1 fruit fly cellular context compared by ENCODE assay signal in genomic region chr3R:9747272-9747874, dm6.
TF ChIP-seq lines count a peak whose summit lies in the region.

CG12948 (minus strand) TSS chr3R:9747744.

TF ChIP-seq in whole organism, embryonic, 481 proteins besides CTCF, POLR2A, EP300 and RAD21 (continued from another document and continues in another):
- TF ChIP-seq CG10543 (GFP tag; optimal IDR thresholded peaks at IDR 0.05; lab: Kevin White, UChicago) (peak; percentile 62), B-H2 (GFP tag; optimal IDR thresholded peaks at IDR 0.05; lab: Kevin White, UChicago) (peak; percentile 66), caup (GFP tag; optimal IDR thresholded peaks at IDR 0.05; lab: Kevin White, UChicago; ENCODE audit: severe bottlenecking) (no peak), CG12769 (tag; optimal IDR thresholded peaks at IDR 0.05; lab: Kevin White, UChicago) (peak; percentile 56), hbn (GFP tag; IDR thresholded peaks at IDR 0.05; lab: Robert Waterston, UW; ENCODE audit: partially characterized antibody) (peak; percentile 95), salm (tag; optimal IDR thresholded peaks at IDR 0.05; lab: Kevin White, UChicago) (no peak), en (GFP tag; optimal IDR thresholded peaks at IDR 0.05; lab: Kevin White, UChicago) (no peak), klu (GFP tag; IDR thresholded peaks at IDR 0.05; lab: Robert Waterston, UW) (peak; percentile 56; the same call in 1 of the 2 replicates), fd64A (GFP tag; optimal IDR thresholded peaks at IDR 0.05; lab: Kevin White, UChicago) (peak; percentile 4), Doc3 (GFP tag; IDR thresholded peaks at IDR 0.05; lab: Robert Waterston, UW; ENCODE audit: partially characterized antibody) (peak; percentile 98), CG30403 (GFP tag; optimal IDR thresholded peaks at IDR 0.05; lab: Kevin White, UChicago) (peak; percentile 72), HLH3B (GFP tag; IDR thresholded peaks at IDR 0.05; lab: Robert Waterston, UW) (0 out of 2 replicates have a peak, but pooled peaks have one; percentile 16), tx (GFP tag; optimal IDR thresholded peaks at IDR 0.05; lab: Kevin White, UChicago) (peak; percentile 41), jumu (GFP tag; optimal IDR thresholded peaks at IDR 0.05; lab: Kevin White, UChicago) (peak; percentile 10), chm (GFP tag; IDR thresholded peaks at IDR 0.05; lab: Robert Waterston, UW) (no peak), ind (GFP tag; optimal IDR thresholded peaks at IDR 0.05; lab: Kevin White, UChicago) (peak; percentile 45), amos (GFP tag; IDR thresholded peaks at IDR 0.05; lab: Robert Waterston, UW; ENCODE audit: partially characterized antibody) (peak; percentile 77), Six4 (GFP tag; optimal IDR thresholded peaks at IDR 0.05; lab: Kevin White, UChicago) (no peak), CG18262 (tag; optimal IDR thresholded peaks at IDR 0.05; lab: Kevin White, UChicago) (peak; percentile 52), Spps (tag; optimal IDR thresholded peaks at IDR 0.05; lab: Kevin White, UChicago) (peak; percentile 4), unc-4 (GFP tag; IDR thresholded peaks at IDR 0.05; lab: Robert Waterston, UW; ENCODE audit: partially characterized antibody) (peak; percentile 94), onecut (GFP tag; IDR thresholded peaks at IDR 0.05; lab: Robert Waterston, UW) (0 out of 2 replicates have a peak, but pooled peaks have one; percentile 19), HLH54F (GFP tag; optimal IDR thresholded peaks at IDR 0.05; lab: Kevin White, UChicago) (peak; percentile 53), esg (GFP tag; conservative IDR thresholded peaks at IDR 0.05; lab: Robert Waterston, UW) (peak; percentile 42), trem (tag; optimal IDR thresholded peaks at IDR 0.05; lab: Kevin White, UChicago) (peak; percentile 56), pum (GFP tag; optimal IDR thresholded peaks at IDR 0.05; lab: Kevin White, UChicago) (peak; percentile 16), ems (GFP tag; optimal IDR thresholded peaks at IDR 0.05; lab: Kevin White, UChicago) (peak; percentile 11), ara (GFP tag; IDR thresholded peaks at IDR 0.05; lab: Robert Waterston, UW) (no peak), CHES-1-like (GFP tag; optimal IDR thresholded peaks at IDR 0.05; lab: Kevin White, UChicago) (peak; percentile 11), E2f2 (GFP tag; IDR thresholded peaks at IDR 0.05; lab: Robert Waterston, UW) (no peak), CG16779 (GFP tag; IDR thresholded peaks at IDR 0.05; lab: Robert Waterston, UW) (no peak), CG2120 (GFP tag; optimal IDR thresholded peaks at IDR 0.05; lab: Kevin White, UChicago) (peak; percentile 77), CG42726 (GFP tag; IDR thresholded peaks at IDR 0.05; lab: Robert Waterston, UW; ENCODE audit: partially characterized antibody) (0 out of 2 replicates have a peak, but pooled peaks have one; percentile 19), mam (GFP tag; optimal IDR thresholded peaks at IDR 0.05; lab: Kevin White, UChicago) (peak; percentile 60), CG12942 (GFP tag; optimal IDR thresholded peaks at IDR 0.05; lab: Kevin White, UChicago) (no peak), crp (GFP tag; optimal IDR thresholded peaks at IDR 0.05; lab: Kevin White, UChicago) (peak; percentile 38 to 86), slp2 (GFP tag; optimal IDR thresholded peaks at IDR 0.05; lab: Kevin White, UChicago) (peak; percentile 21), lmd (GFP tag; IDR thresholded peaks at IDR 0.05; lab: Robert Waterston, UW) (peak; percentile 45), Scr (GFP tag; IDR thresholded peaks at IDR 0.05; lab: Robert Waterston, UW; ENCODE audit: partially characterized antibody) (peak; percentile 96), phol (tag; optimal IDR thresholded peaks at IDR 0.05; lab: Kevin White, UChicago) (peak; percentile 45), CG3281 (GFP tag; optimal IDR thresholded peaks at IDR 0.05; lab: Kevin White, UChicago) (peak; percentile 71), Trl (optimal IDR thresholded peaks at IDR 0.05; lab: Kevin White, UChicago) (no peak), Trl (GFP tag; optimal IDR thresholded peaks at IDR 0.05; lab: Kevin White, UChicago) (peak; percentile 52), nerfin-1 (tag; optimal IDR thresholded peaks at IDR 0.05; lab: Kevin White, UChicago) (peak; percentile 49), CG1529 (GFP tag; optimal IDR thresholded peaks at IDR 0.05; lab: Kevin White, UChicago) (peak; percentile 13), pros (GFP tag; optimal IDR thresholded peaks at IDR 0.05; lab: Kevin White, UChicago) (peak; percentile 62), CG18011 (GFP tag; optimal IDR thresholded peaks at IDR 0.05; lab: Kevin White, UChicago) (peak; percentile 23), CG8388 (GFP tag; optimal IDR thresholded peaks at IDR 0.05; lab: Kevin White, UChicago) (peak; percentile 31), pnt (GFP tag; optimal IDR thresholded peaks at IDR 0.05; lab: Kevin White, UChicago) (peak; percentile 25), CG17359 (tag; optimal IDR thresholded peaks at IDR 0.05; lab: Kevin White, UChicago) (peak; percentile 39), tgo (GFP tag; IDR thresholded peaks at IDR 0.05; lab: Robert Waterston, UW) (0 out of 3 replicates have a peak, but pooled peaks have one; percentile 40), NFAT (GFP tag; IDR thresholded peaks at IDR 0.05; lab: Robert Waterston, UW) (peak; percentile 64), CG15514 (GFP tag; optimal IDR thresholded peaks at IDR 0.05; lab: Kevin White, UChicago) (peak; percentile 61), CG13624 (GFP tag; optimal IDR thresholded peaks at IDR 0.05; lab: Kevin White, UChicago) (peak; percentile 66), CG9437 (GFP tag; optimal IDR thresholded peaks at IDR 0.05; lab: Kevin White, UChicago) (peak; percentile 30), dati (GFP tag; IDR thresholded peaks at IDR 0.05; lab: Robert Waterston, UW) (no peak), bsh (GFP tag; optimal IDR thresholded peaks at IDR 0.05; lab: Kevin White, UChicago) (peak in 1 of 2 experiments; percentile 45), nom (GFP tag; optimal IDR thresholded peaks at IDR 0.05; lab: Kevin White, UChicago) (peak; percentile 65), CG16863 (GFP tag; optimal IDR thresholded peaks at IDR 0.05; lab: Kevin White, UChicago) (peak; percentile 12), gcm2 (GFP tag; optimal IDR thresholded peaks at IDR 0.05; lab: Kevin White, UChicago) (no peak), vvl (GFP tag; IDR thresholded peaks at IDR 0.05; lab: Robert Waterston, UW) (peak; percentile 69), CG11247 (GFP tag; IDR thresholded peaks at IDR 0.05; lab: Robert Waterston, UW) (peak; percentile 18; the same call in 1 of the 2 replicates), E2f1 (GFP tag; IDR thresholded peaks at IDR 0.05; lab: Robert Waterston, UW) (no peak), Med (GFP tag; lab: Kevin White, UChicago) (peak; percentile 91), Xrp1 (GFP tag; IDR thresholded peaks at IDR 0.05; lab: Robert Waterston, UW) (peak; percentile 56), CG10979 (tag; optimal IDR thresholded peaks at IDR 0.05; lab: Kevin White, UChicago) (peak; percentile 35), CG7963 (GFP tag; IDR thresholded peaks at IDR 0.05; lab: Robert Waterston, UW; ENCODE audit: partially characterized antibody) (peak; percentile 66; the same call in 2 of the 3 replicates), CG10654 (GFP tag; optimal IDR thresholded peaks at IDR 0.05; lab: Kevin White, UChicago) (no peak), CG8765 (GFP tag; IDR thresholded peaks at IDR 0.05; lab: Robert Waterston, UW) (no peak), pan (optimal IDR thresholded peaks at IDR 0.05; lab: Kevin White, UChicago) (no peak), pan (GFP tag; optimal IDR thresholded peaks at IDR 0.05 in 1 of 2, IDR thresholded peaks at IDR 0.05 in 1 of 2) (no peak), yki (optimal IDR thresholded peaks at IDR 0.05; lab: Kevin White, UChicago) (no peak), CG1602 (GFP tag; optimal IDR thresholded peaks at IDR 0.05; lab: Kevin White, UChicago) (peak; percentile 32), BtbVII (GFP tag; optimal IDR thresholded peaks at IDR 0.05; lab: Kevin White, UChicago) (peak; percentile 32), CG2202 (tag; optimal IDR thresholded peaks at IDR 0.05; lab: Kevin White, UChicago) (no peak), PHDP (tag; optimal IDR thresholded peaks at IDR 0.05; lab: Kevin White, UChicago) (peak; percentile 64), so (GFP tag; IDR thresholded peaks at IDR 0.05; lab: Robert Waterston, UW) (peak; percentile 26; the same call in 1 of the 3 replicates), CG14441 (GFP tag; IDR thresholded peaks at IDR 0.05; lab: Robert Waterston, UW) (0 out of 2 replicates have a peak, but pooled peaks have one; percentile 10), Doc2 (GFP tag; IDR thresholded peaks at IDR 0.05; lab: Robert Waterston, UW) (no peak), Dbx (GFP tag; IDR thresholded peaks at IDR 0.05; lab: Robert Waterston, UW) (peak; percentile 11; the same call in 1 of the 3 replicates), eve (GFP tag; optimal IDR thresholded peaks at IDR 0.05; lab: Kevin White, UChicago) (no peak), ato (GFP tag; IDR thresholded peaks at IDR 0.05; lab: Robert Waterston, UW; ENCODE audit: partially characterized antibody) (peak; percentile 63; the same call in 1 of the 2 replicates), Bgb (GFP tag; IDR thresholded peaks at IDR 0.05; lab: Robert Waterston, UW; ENCODE audit: partially characterized antibody) (peak; percentile 78), CG3847 (GFP tag; IDR thresholded peaks at IDR 0.05; lab: Robert Waterston, UW) (peak; percentile 54), Dref (GFP tag; IDR thresholded peaks at IDR 0.05; lab: Robert Waterston, UW) (peak; percentile 56), run (tag; optimal IDR thresholded peaks at IDR 0.05; lab: Kevin White, UChicago) (no peak), Dip3 (GFP tag; optimal IDR thresholded peaks at IDR 0.05; lab: Kevin White, UChicago) (peak; percentile 45), emc (GFP tag; optimal IDR thresholded peaks at IDR 0.05; lab: Kevin White, UChicago) (no peak), CG11723 (GFP tag; optimal IDR thresholded peaks at IDR 0.05; lab: Kevin White, UChicago) (no peak), CG2129 (GFP tag; IDR thresholded peaks at IDR 0.05; lab: Robert Waterston, UW; ENCODE audit: partially characterized antibody) (peak; percentile 92), zen2 (GFP tag; IDR thresholded peaks at IDR 0.05; lab: Robert Waterston, UW; ENCODE audit: partially characterized antibody) (peak; percentile 76; the same call in 1 of the 3 replicates), ftz-f1 (GFP tag; optimal IDR thresholded peaks at IDR 0.05; lab: Kevin White, UChicago) (no peak), CG11696 (GFP tag; IDR thresholded peaks at IDR 0.05; lab: Robert Waterston, UW) (no peak), CG31224 (GFP tag; IDR thresholded peaks at IDR 0.05; lab: Robert Waterston, UW) (no peak), CG8290 (GFP tag; optimal IDR thresholded peaks at IDR 0.05; lab: Kevin White, UChicago) (peak; percentile 8), CG8290 (tag; optimal IDR thresholded peaks at IDR 0.05; lab: Kevin White, UChicago) (no peak), lov (optimal IDR thresholded peaks at IDR 0.05; lab: Kevin White, UChicago) (no peak), lov (GFP tag; IDR thresholded peaks at IDR 0.05; lab: Robert Waterston, UW) (no peak), sens (GFP tag; lab: Kevin White, UChicago) (peak; percentile 90), CG9609 (GFP tag; optimal IDR thresholded peaks at IDR 0.05; lab: Kevin White, UChicago) (peak; percentile 18), Adf1 (GFP tag; IDR thresholded peaks at IDR 0.05; lab: Robert Waterston, UW) (peak; percentile 26; the same call in 1 of the 2 replicates), CG33557 (GFP tag; optimal IDR thresholded peaks at IDR 0.05; lab: Kevin White, UChicago) (peak; percentile 60), trh (GFP tag; optimal IDR thresholded peaks at IDR 0.05; lab: Kevin White, UChicago) (no peak), CG31365 (tag; optimal IDR thresholded peaks at IDR 0.05; lab: Kevin White, UChicago) (peak; percentile 19), HmgD (GFP tag; optimal IDR thresholded peaks at IDR 0.05; lab: Kevin White, UChicago) (peak; percentile 21), fu2 (GFP tag; optimal IDR thresholded peaks at IDR 0.05; lab: Kevin White, UChicago) (peak; percentile 3), CG9215 (GFP tag; IDR thresholded peaks at IDR 0.05; lab: Robert Waterston, UW) (0 out of 2 replicates have a peak, but pooled peaks have one; percentile 44), grau (tag; optimal IDR thresholded peaks at IDR 0.05; lab: Kevin White, UChicago) (peak; percentile 67), CG4424 (GFP tag; optimal IDR thresholded peaks at IDR 0.05; lab: Kevin White, UChicago) (peak; percentile 54), slbo (GFP tag; IDR thresholded peaks at IDR 0.05; lab: Robert Waterston, UW) (peak; percentile 67), CG7786 (GFP tag; optimal IDR thresholded peaks at IDR 0.05; lab: Kevin White, UChicago) (peak; percentile 36), Atf6 (GFP tag; IDR thresholded peaks at IDR 0.05; lab: Robert Waterston, UW) (peak; percentile 31; the same call in 1 of the 2 replicates), Dad (GFP tag; optimal IDR thresholded peaks at IDR 0.05; lab: Kevin White, UChicago) (peak; percentile 53), pho (GFP tag; optimal IDR thresholded peaks at IDR 0.05; lab: Kevin White, UChicago) (peak; percentile 40), Aef1 (GFP tag; IDR thresholded peaks at IDR 0.05; lab: Robert Waterston, UW) (no peak), CG1792 (GFP tag; optimal IDR thresholded peaks at IDR 0.05; lab: Kevin White, UChicago) (peak; percentile 16), sd (tag; optimal IDR thresholded peaks at IDR 0.05; lab: Kevin White, UChicago) (no peak), ERR (GFP tag; optimal IDR thresholded peaks at IDR 0.05; lab: Kevin White, UChicago) (peak; percentile 29), Sox102F (GFP tag; optimal IDR thresholded peaks at IDR 0.05; lab: Kevin White, UChicago) (no peak), CG43689 (GFP tag; IDR thresholded peaks at IDR 0.05; lab: Robert Waterston, UW) (no peak), Fer3 (tag; optimal IDR thresholded peaks at IDR 0.05; lab: Kevin White, UChicago) (peak; percentile 55), chn (GFP tag; optimal IDR thresholded peaks at IDR 0.05; lab: Kevin White, UChicago) (peak; percentile 21), sr (GFP tag; IDR thresholded peaks at IDR 0.05; lab: Robert Waterston, UW) (peak; percentile 93), slou (GFP tag; optimal IDR thresholded peaks at IDR 0.05; lab: Kevin White, UChicago) (no peak), CG11093 (GFP tag; IDR thresholded peaks at IDR 0.05; lab: Robert Waterston, UW) (0 out of 3 replicates have a peak, but pooled peaks have one; percentile 27), Taf1 (GFP tag; IDR thresholded peaks at IDR 0.05; lab: Robert Waterston, UW) (0 out of 2 replicates have a peak, but pooled peaks have one; percentile 15), lola (GFP tag; optimal IDR thresholded peaks at IDR 0.05; lab: Kevin White, UChicago) (peak in 1 of 3 experiments; percentile 63), CG31441 (GFP tag; IDR thresholded peaks at IDR 0.05; lab: Robert Waterston, UW) (no peak; the same call in 1 of the 2 replicates)
